Fruit fly (Drosophila melanogaster) S2 (cell line): ENCODE data around the gene CG13978.

ENCODE experiments used
- CG8478 ChIP-seq: fragments of >200 bp; optimal IDR thresholded peaks from 2 replicates; lab custom pipeline; 2018
- CTCF ChIP-seq, 2 experiments: fragments of >200 bp; optimal IDR thresholded peaks; 2 replicates each; lab custom pipeline; 2018

The CG13978 gene

dm6 chr3R:27463889-27464288, at the start of gene CG13978:
CG13978 (plus strand) TSS chr3R:27464189.
- TF ChIP-seq CG8478: no peak
- no peak for TF ChIP-seq CTCF (optimal IDR thresholded peaks at IDR 0.05; lab: Kevin White, UChicago)

- TF ChIP-seq CTCF (optimal IDR thresholded peaks at IDR 0.05; lab: Kevin White, UChicago) (no peak), CG8478 (no peak)
Observed at dm6 chr3R:27415303-27415702, 48.7 kb upstream of the CG13978 start.

- no peak for TF ChIP-seq CG8478
- no peak for TF ChIP-seq CTCF (optimal IDR thresholded peaks at IDR 0.05; lab: Kevin White, UChicago)
Observed at dm6 chr3R:27421810-27422209, 42.2 kb upstream of the CG13978 start.

- TF ChIP-seq CG8478 (no peak), CTCF (optimal IDR thresholded peaks at IDR 0.05; lab: Kevin White, UChicago) (no peak)
Observed at dm6 chr3R:27426702-27427101, 37.3 kb upstream of the CG13978 start.

dm6 chr3R:27437308-27437707, 26.7 kb upstream of the CG13978 start, which contains the start of gene side:
side (minus strand) TSS chr3R:27437482.
- TF ChIP-seq CG8478: no peak
- no peak for TF ChIP-seq CTCF (optimal IDR thresholded peaks at IDR 0.05; lab: Kevin White, UChicago)

- TF ChIP-seq CG8478 (no peak), CTCF (optimal IDR thresholded peaks at IDR 0.05; lab: Kevin White, UChicago) (no peak)
Observed at dm6 chr3R:27438370-27438769, 25.6 kb upstream of the CG13978 start.

dm6 chr3R:27440012-27440411, 24.0 kb upstream of the CG13978 start, which contains the start of gene CG43447:
CG43447 (plus strand) TSS chr3R:27440312.
- TF ChIP-seq CG8478: no peak
- TF ChIP-seq CTCF (optimal IDR thresholded peaks at IDR 0.05; lab: Kevin White, UChicago): no peak

- TF ChIP-seq CG8478: no peak
- TF ChIP-seq CTCF (optimal IDR thresholded peaks at IDR 0.05; lab: Kevin White, UChicago): no peak
Observed at dm6 chr3R:27440628-27441027, 23.4 kb upstream of the CG13978 start, which contains the start of gene CG44290. CG44290 (minus strand) TSS chr3R:27440944.

dm6 chr3R:27441219-27441808, 22.7 kb upstream of the CG13978 start:
- TF ChIP-seq CG8478: no peak
- no peak for TF ChIP-seq CTCF (optimal IDR thresholded peaks at IDR 0.05; lab: Kevin White, UChicago)

dm6 chr3R:27442483-27442979, 21.5 kb upstream of the CG13978 start:
- no peak for TF ChIP-seq CTCF (optimal IDR thresholded peaks at IDR 0.05; lab: Kevin White, UChicago)

dm6 chr3R:27445311-27445710, 18.7 kb upstream of the CG13978 start:
- TF ChIP-seq CG8478 (no peak), CTCF (optimal IDR thresholded peaks at IDR 0.05; lab: Kevin White, UChicago) (no peak)

dm6 chr3R:27462917-27463316, 1.1 kb upstream of the CG13978 start:
- TF ChIP-seq CTCF (optimal IDR thresholded peaks at IDR 0.05; lab: Kevin White, UChicago) (no peak), CG8478 (no peak)

- TF ChIP-seq CG8478 (no peak), CTCF (optimal IDR thresholded peaks at IDR 0.05; lab: Kevin White, UChicago) (peak; percentile 75 to 85)
Observed at dm6 chr3R:27477507-27477906, 13.5 kb downstream of the CG13978 start.

- no peak for TF ChIP-seq CG8478
- TF ChIP-seq CTCF (optimal IDR thresholded peaks at IDR 0.05; lab: Kevin White, UChicago): no peak
Observed at dm6 chr3R:27478375-27478774, 14.4 kb downstream of the CG13978 start, which contains the start of gene Cyp6a18. Cyp6a18 (plus strand) TSS chr3R:27478675.

dm6 chr3R:27487627-27488026, 23.6 kb downstream of the CG13978 start, which contains the start of gene Gr98a:
Gr98a (plus strand) TSS chr3R:27487927.
- TF ChIP-seq CG8478 (no peak), CTCF (optimal IDR thresholded peaks at IDR 0.05; lab: Kevin White, UChicago) (no peak)

dm6 chr3R:27497616-27498015, 33.6 kb downstream of the CG13978 start:
- TF ChIP-seq CTCF (optimal IDR thresholded peaks at IDR 0.05; lab: Kevin White, UChicago) (no peak), CG8478 (no peak)

- no peak for TF ChIP-seq CG8478
- TF ChIP-seq CTCF (optimal IDR thresholded peaks at IDR 0.05; lab: Kevin White, UChicago): no peak
Observed at dm6 chr3R:27501938-27502337, 37.9 kb downstream of the CG13978 start, which contains the start of gene CG43139. CG43139 (minus strand) TSS chr3R:27502025.
